Worm (Caenorhabditis elegans): ENCODE measurements around the gene K01D12.5.

ce11 chrV:12412321-12412720, 14.7 kb downstream of the K01D12.5 start:
- TF ChIP-seq dao-5 (tag; optimal IDR thresholded peaks at IDR 0.05) (no peak), him-1 (tag; optimal IDR thresholded peaks at IDR 0.05) (no peak)

Data from whole organism, L4/young adult.